Fruit fly (Drosophila melanogaster) whole organism, prepupa: ENCODE results near the gene CG31638.

Experiments used
- Blimp-1 ChIP-seq: fragments of 200-800 bp; sonication (Bioruptor generic); optimal IDR thresholded peaks from 3 replicates; lab custom pipeline; 2017; ENCODE audit warnings: missing biosample characterization, missing genetic modification characterization, mild to moderate bottlenecking, moderate library complexity, missing genetic modification reagents
- CG10669 ChIP-seq: fragments of 200-800 bp; sonication (Bioruptor generic); optimal IDR thresholded peaks from 3 replicates; lab custom pipeline; 2018; ENCODE audit warnings: missing biosample characterization, mild to moderate bottlenecking, missing genetic modification characterization, moderate library complexity
- CG11294 ChIP-seq: fragments of 200-800 bp; sonication (Bioruptor generic); IDR thresholded peaks from 2 replicates; pipeline ENCODE4 v1.3.6; 2022; ENCODE audit warnings: missing biosample characterization, missing genetic modification characterization
- CG11902 ChIP-seq: fragments of 200-800 bp; sonication (Bioruptor generic); optimal IDR thresholded peaks from 3 replicates; lab custom pipeline; 2016; ENCODE audit warnings: missing biosample characterization, missing genetic modification characterization
- CG16779 ChIP-seq: fragments of 200-800 bp; sonication (Bioruptor generic); optimal IDR thresholded peaks from 3 replicates; lab custom pipeline; 2017; ENCODE audit warnings: missing biosample characterization, mild to moderate bottlenecking, missing genetic modification characterization
- CG3032 ChIP-seq: fragments of 200-800 bp; optimal IDR thresholded peaks from 2 replicates; lab custom pipeline; 2019; ENCODE audit warnings: missing biosample characterization, mild to moderate bottlenecking, missing genetic modification characterization, moderate library complexity
- CG32006 ChIP-seq: fragments of 200-800 bp; sonication (Bioruptor generic); optimal IDR thresholded peaks from 3 replicates; lab custom pipeline; 2017; ENCODE audit warnings: missing biosample characterization, mild to moderate bottlenecking, missing genetic modification characterization
- CG34406 ChIP-seq: fragments of 200-800 bp; sonication (Bioruptor generic); optimal IDR thresholded peaks from 3 replicates; lab custom pipeline; 2016; ENCODE audit warnings: missing biosample characterization, missing genetic modification characterization
- CG3919 ChIP-seq: fragments of 200-800 bp; sonication (Bioruptor generic); optimal IDR thresholded peaks from 3 replicates; lab custom pipeline; 2016; ENCODE audit warnings: missing biosample characterization, missing genetic modification characterization
- CG4318 ChIP-seq: fragments of 200-800 bp; sonication (Bioruptor generic); optimal IDR thresholded peaks from 3 replicates; lab custom pipeline; 2017; ENCODE audit warnings: missing biosample characterization, mild to moderate bottlenecking, missing genetic modification characterization
- CG6163 ChIP-seq: fragments of 200-800 bp; sonication (Bioruptor generic); IDR thresholded peaks from 3 replicates; pipeline ENCODE4 v1.3.6; 2022; ENCODE audit warnings: missing biosample characterization, missing genetic modification characterization
- CG6792 ChIP-seq: fragments of 200-800 bp; sonication (Bioruptor generic); optimal IDR thresholded peaks from 3 replicates; lab custom pipeline; 2016; ENCODE audit warnings: missing biosample characterization, missing genetic modification characterization
- CG6808 ChIP-seq: fragments of 200-800 bp; sonication (Bioruptor generic); optimal IDR thresholded peaks from 3 replicates; lab custom pipeline; 2017; ENCODE audit warnings: missing biosample characterization, missing genetic modification characterization, mild to moderate bottlenecking, moderate library complexity, missing genetic modification reagents
- CG6854 ChIP-seq: fragments of 200-800 bp; sonication (Bioruptor generic); optimal IDR thresholded peaks from 2 replicates; lab custom pipeline; 2017; ENCODE audit warnings: missing biosample characterization, mild to moderate bottlenecking, missing genetic modification characterization
- CG7368 ChIP-seq: fragments of 200-800 bp; sonication (Bioruptor generic); optimal IDR thresholded peaks from 3 replicates; lab custom pipeline; 2016; ENCODE audit warnings: missing biosample characterization, missing genetic modification characterization
- CG8119 ChIP-seq: fragments of 200-800 bp; sonication (Bioruptor generic); IDR thresholded peaks from 3 replicates; pipeline ENCODE4 v1.3.6; 2022; ENCODE audit warnings: missing biosample characterization, missing genetic modification characterization
- CG8319 ChIP-seq: fragments of 200-800 bp; sonication (Bioruptor generic); optimal IDR thresholded peaks from 3 replicates; lab custom pipeline; 2016; ENCODE audit warnings: missing biosample characterization, missing genetic modification characterization
- CG8632 ChIP-seq: fragments of 200-800 bp; sonication (Bioruptor generic); optimal IDR thresholded peaks from 3 replicates; lab custom pipeline; 2016; ENCODE audit warnings: missing biosample characterization, missing genetic modification characterization
- CG9139 ChIP-seq: fragments of 200-800 bp; sonication (Bioruptor generic); optimal IDR thresholded peaks from 3 replicates; lab custom pipeline; 2017; ENCODE audit warnings: missing biosample characterization, mild to moderate bottlenecking, missing genetic modification characterization
- Eip75B ChIP-seq: fragments of 200-800 bp; sonication (Bioruptor generic); optimal IDR thresholded peaks from 3 replicates; lab custom pipeline; 2016; ENCODE audit warnings: missing biosample characterization, missing genetic modification characterization
- Eip78C ChIP-seq: fragments of 200-800 bp; sonication (Bioruptor generic); peaks from one replicate; lab custom pipeline; 2016; ENCODE audit warnings: missing biosample characterization, missing genetic modification characterization
- Eip93F ChIP-seq: fragments of 200-800 bp; sonication (Bioruptor generic); optimal IDR thresholded peaks from 2 replicates; lab custom pipeline; 2016; ENCODE audit warnings: missing biosample characterization, mild to moderate bottlenecking, missing genetic modification characterization
- Ets21C ChIP-seq: fragments of 200-800 bp; sonication (Bioruptor generic); optimal IDR thresholded peaks from 3 replicates; lab custom pipeline; 2016; ENCODE audit warnings: missing biosample characterization, missing genetic modification characterization
- Ets96B ChIP-seq: fragments of 200-800 bp; optimal IDR thresholded peaks from 2 replicates; lab custom pipeline; 2019; ENCODE audit warnings: missing biosample characterization, mild to moderate bottlenecking, missing genetic modification characterization, moderate library complexity
- Gug ChIP-seq: fragments of 200-800 bp; sonication (Bioruptor generic); IDR thresholded peaks from 2 replicates; pipeline ENCODE4 v1.3.6; 2022; ENCODE audit warnings: missing biosample characterization, missing genetic modification characterization
- Hr39 ChIP-seq: fragments of 200-800 bp; sonication (Bioruptor generic); optimal IDR thresholded peaks from 2 replicates; lab custom pipeline; 2016; ENCODE audit warnings: missing biosample characterization, missing genetic modification characterization
- Hr4 ChIP-seq: fragments of 200-800 bp; sonication (Bioruptor generic); optimal IDR thresholded peaks from 3 replicates; lab custom pipeline; 2016; ENCODE audit warnings: missing biosample characterization, missing genetic modification characterization
- Lpt ChIP-seq: fragments of 200-800 bp; sonication (Bioruptor generic); optimal IDR thresholded peaks from 3 replicates; lab custom pipeline; 2016; ENCODE audit warnings: missing biosample characterization, missing genetic modification characterization
- Met ChIP-seq: fragments of 200-800 bp; sonication (Bioruptor generic); optimal IDR thresholded peaks from 3 replicates; lab custom pipeline; 2016; ENCODE audit warnings: missing biosample characterization, missing genetic modification characterization
- OdsH ChIP-seq: fragments of 200-800 bp; sonication (Bioruptor generic); optimal IDR thresholded peaks from 3 replicates; lab custom pipeline; 2016; ENCODE audit warnings: missing biosample characterization, missing genetic modification characterization
- Smox ChIP-seq: fragments of 200-800 bp; sonication (Bioruptor generic); optimal IDR thresholded peaks from 3 replicates; lab custom pipeline; 2016; ENCODE audit warnings: missing biosample characterization, missing genetic modification characterization
- Sox102F ChIP-seq: fragments of 200-800 bp; sonication (Bioruptor generic); optimal IDR thresholded peaks from 2 replicates; lab custom pipeline; 2016; ENCODE audit warnings: missing biosample characterization, mild to moderate bottlenecking, missing genetic modification characterization
- Sox14 ChIP-seq: fragments of 200-800 bp; sonication (Bioruptor generic); optimal IDR thresholded peaks from 3 replicates; lab custom pipeline; 2016; ENCODE audit warnings: missing biosample characterization, missing genetic modification characterization
- Sox15 ChIP-seq: fragments of 200-800 bp; sonication (Bioruptor generic); optimal IDR thresholded peaks from 3 replicates; lab custom pipeline; 2016; ENCODE audit warnings: missing biosample characterization, missing genetic modification characterization
- acj6 ChIP-seq: fragments of 200-800 bp; sonication (Bioruptor generic); optimal IDR thresholded peaks from 3 replicates; lab custom pipeline; 2016; ENCODE audit warnings: missing biosample characterization, missing genetic modification characterization
- cyc ChIP-seq: fragments of 200-800 bp; sonication (Bioruptor generic); optimal IDR thresholded peaks from 3 replicates; lab custom pipeline; 2016; ENCODE audit warnings: missing biosample characterization, missing genetic modification characterization
- dsx ChIP-seq: fragments of 200-800 bp; optimal IDR thresholded peaks from 3 replicates; lab custom pipeline; 2019; ENCODE audit warnings: missing biosample characterization, mild to moderate bottlenecking, missing genetic modification characterization, moderate library complexity; ENCODE audit not compliant: poor library complexity, severe bottlenecking
- eg ChIP-seq: fragments of 200-800 bp; sonication (Bioruptor generic); IDR thresholded peaks from 3 replicates; pipeline ENCODE4 v1.3.6; 2022; ENCODE audit warnings: missing biosample characterization, missing genetic modification characterization
- esn ChIP-seq: fragments of 200-800 bp; sonication (Bioruptor generic); optimal IDR thresholded peaks from 2 replicates; lab custom pipeline; 2016; ENCODE audit warnings: missing biosample characterization, mild to moderate bottlenecking, missing genetic modification characterization, moderate library complexity
- fd59A ChIP-seq: fragments of 200-800 bp; sonication (Bioruptor generic); optimal IDR thresholded peaks from 2 replicates; lab custom pipeline; 2017; ENCODE audit warnings: missing biosample characterization, mild to moderate bottlenecking, missing genetic modification characterization, missing genetic modification reagents
- fd85E ChIP-seq: fragments of 200-800 bp; sonication (Bioruptor generic); optimal IDR thresholded peaks from 3 replicates; lab custom pipeline; 2016; ENCODE audit warnings: missing biosample characterization, missing genetic modification characterization
- fkh ChIP-seq: fragments of 200-800 bp; sonication (Bioruptor generic); optimal IDR thresholded peaks from 3 replicates; lab custom pipeline; 2017; ENCODE audit warnings: missing biosample characterization, mild to moderate bottlenecking, missing genetic modification characterization, moderate library complexity
- lz ChIP-seq: fragments of 200-800 bp; sonication (Bioruptor generic); optimal IDR thresholded peaks from 3 replicates; lab custom pipeline; 2016; ENCODE audit warnings: missing biosample characterization, missing genetic modification characterization
- net ChIP-seq: fragments of 200-800 bp; sonication (Bioruptor generic); optimal IDR thresholded peaks from 3 replicates; lab custom pipeline; 2016; ENCODE audit warnings: missing biosample characterization, missing genetic modification characterization
- salr ChIP-seq, 2 experiments: fragments of 200-800 bp; sonication (Bioruptor generic); optimal IDR thresholded peaks; 3 replicates each; lab custom pipeline; 2016 to 2018; ENCODE audit warnings: missing biosample characterization in 2 of 2, missing genetic modification characterization in 2 of 2, mild to moderate bottlenecking in 1 of 2
- svp ChIP-seq: fragments of 200-800 bp; sonication (Bioruptor generic); peaks from one replicate; lab custom pipeline; 2016; ENCODE audit warnings: missing biosample characterization, missing genetic modification characterization
- topi ChIP-seq: fragments of 200-800 bp; sonication (Bioruptor generic); optimal IDR thresholded peaks from 3 replicates; lab custom pipeline; 2016; ENCODE audit warnings: missing biosample characterization, missing genetic modification characterization
- vri ChIP-seq: fragments of 200-800 bp; sonication (Bioruptor generic); optimal IDR thresholded peaks from 3 replicates; lab custom pipeline; 2016; ENCODE audit warnings: missing biosample characterization, mild to moderate bottlenecking, missing genetic modification characterization

CG31638 gene

DNA sequence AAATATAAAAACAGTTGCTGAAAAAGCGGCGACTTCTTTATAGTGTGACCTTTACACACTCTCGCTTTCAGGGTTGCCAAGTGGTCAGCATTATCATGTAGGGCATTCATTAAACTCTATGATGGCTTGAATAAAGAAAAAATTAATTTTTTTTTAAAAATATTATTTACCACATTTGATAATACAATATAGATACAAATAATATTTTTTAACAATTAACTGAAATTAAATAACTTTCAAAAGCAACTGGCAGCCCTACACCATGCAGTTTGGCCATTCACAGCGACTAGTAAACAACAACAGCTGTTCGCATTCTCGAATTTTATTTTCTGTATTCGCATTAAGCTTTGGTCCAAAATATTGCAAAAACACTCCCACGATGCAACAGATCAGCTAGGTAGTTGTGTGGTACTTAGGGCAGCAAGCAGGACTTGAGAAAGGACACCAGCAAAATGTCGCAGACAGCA, at the start of gene CG31638, which contains the start of gene Phf5a (continued):
- peak; percentile 42 for TF ChIP-seq Ets96B (tag; lab: Kevin White, UChicago)
- TF ChIP-seq vri (GFP tag; lab: Kevin White, UChicago), result no peak
- TF ChIP-seq CG8319, result peak; percentile 89
- TF ChIP-seq CG4318 (GFP tag; lab: Kevin White, UChicago), result no peak
- no peak for TF ChIP-seq Eip75B (GFP tag; lab: Kevin White, UChicago)
- TF ChIP-seq CG6808 (GFP tag; lab: Kevin White, UChicago), result peak; percentile 81
- peak; percentile 48 for TF ChIP-seq fd59A (GFP tag; lab: Kevin White, UChicago)

DNA sequence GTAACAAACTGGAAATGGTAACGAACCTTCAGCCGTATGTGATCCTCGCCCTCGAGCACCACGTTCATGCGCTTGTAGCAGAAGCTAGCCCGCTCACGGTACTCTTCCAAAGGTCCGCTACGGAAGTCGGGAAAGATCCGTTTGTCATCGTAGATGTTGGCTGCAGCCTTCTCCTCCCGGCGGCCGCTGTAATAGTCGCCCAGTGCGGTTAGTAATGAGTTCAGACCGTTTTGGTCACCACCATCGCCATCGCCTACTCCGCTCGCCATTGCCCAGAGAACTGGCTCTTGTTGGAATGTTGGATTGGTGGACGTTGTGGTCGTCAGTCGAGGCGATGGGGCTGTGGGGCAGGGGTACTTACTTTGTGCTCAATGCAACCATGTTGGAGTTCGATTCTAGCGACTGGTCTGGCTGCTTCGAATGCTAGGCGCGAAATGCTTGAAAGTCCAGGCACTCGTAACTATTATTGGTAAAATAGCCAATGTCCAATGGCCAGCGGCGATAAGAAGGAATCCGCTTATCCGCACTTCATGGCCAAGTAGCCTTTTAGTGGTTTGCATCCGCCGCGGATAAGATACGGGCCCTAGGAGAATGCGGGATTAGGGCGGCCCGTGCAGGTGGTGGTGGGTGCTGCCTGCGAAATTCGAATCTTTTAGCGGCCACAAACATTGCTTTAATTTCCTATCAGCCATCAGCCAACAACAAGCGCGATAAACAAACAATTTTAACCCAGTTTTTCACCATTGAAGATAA, 43.1 kb upstream of the CG31638 start:
- no peak for TF ChIP-seq Eip93F (GFP tag; lab: Kevin White, UChicago)
- no peak for TF ChIP-seq Met (GFP tag; lab: Kevin White, UChicago)
- no peak for TF ChIP-seq lz
- peak; percentile 33 for TF ChIP-seq CG6854 (GFP tag; lab: Kevin White, UChicago)
- no peak for TF ChIP-seq CG8119 (GFP tag; lab: Robert Waterston, UW)
- TF ChIP-seq Eip78C (GFP tag; lab: Kevin White, UChicago), result peak; percentile 56
- no peak for TF ChIP-seq Eip75B (GFP tag; lab: Kevin White, UChicago)
- no peak for TF ChIP-seq cyc (GFP tag; lab: Kevin White, UChicago)
- no peak for TF ChIP-seq fd85E (GFP tag; lab: Kevin White, UChicago)
- TF ChIP-seq CG9139, result peak; percentile 22
- TF ChIP-seq esn, result peak; percentile 15
- no peak for TF ChIP-seq CG3919 (GFP tag; lab: Kevin White, UChicago)
- TF ChIP-seq net (GFP tag; lab: Kevin White, UChicago), result peak; percentile 28
- TF ChIP-seq CG6792, result no peak
- no peak for TF ChIP-seq CG8632
- TF ChIP-seq topi (GFP tag; lab: Kevin White, UChicago), result no peak
- no peak for TF ChIP-seq CG7368 (GFP tag; lab: Kevin White, UChicago)
- no peak for TF ChIP-seq Blimp-1 (GFP tag; lab: Kevin White, UChicago)
- no peak for TF ChIP-seq CG11294
- no peak for TF ChIP-seq Sox14 (GFP tag; lab: Kevin White, UChicago)
- TF ChIP-seq Sox102F (GFP tag; lab: Kevin White, UChicago), result no peak
- TF ChIP-seq CG3032 (tag; lab: Kevin White, UChicago), result no peak
- no peak for TF ChIP-seq CG4318 (GFP tag; lab: Kevin White, UChicago)
- no peak for TF ChIP-seq Sox15
- peak; percentile 20 for TF ChIP-seq Lpt
- no peak for TF ChIP-seq salr (GFP tag; optimal IDR thresholded peaks at IDR 0.05; lab: Kevin White, UChicago)
- peak; percentile 96 for TF ChIP-seq svp (GFP tag; lab: Kevin White, UChicago)
- no peak for TF ChIP-seq Hr4 (GFP tag; lab: Kevin White, UChicago)
- no peak for TF ChIP-seq fd59A (GFP tag; lab: Kevin White, UChicago)
- peak; percentile 61 for TF ChIP-seq dsx
- TF ChIP-seq CG8319, result no peak
- TF ChIP-seq CG6163 (GFP tag; lab: Robert Waterston, UW), result peak; percentile 55; the same call in 1 of the 3 replicates
- TF ChIP-seq CG10669 (GFP tag; lab: Kevin White, UChicago), result no peak
- no peak for TF ChIP-seq CG11902 (GFP tag; lab: Kevin White, UChicago)
- TF ChIP-seq eg, result no peak; the same call in 2 of the 3 replicates
- TF ChIP-seq Ets96B (tag; lab: Kevin White, UChicago), result no peak
- no peak for TF ChIP-seq Hr39 (GFP tag; lab: Kevin White, UChicago)
- TF ChIP-seq Ets21C (GFP tag; lab: Kevin White, UChicago), result no peak
- no peak for TF ChIP-seq CG32006 (GFP tag; lab: Kevin White, UChicago)
- no peak for TF ChIP-seq Gug (GFP tag; lab: Robert Waterston, UW)
- peak; percentile 65 for TF ChIP-seq fkh (GFP tag; lab: Kevin White, UChicago)
- TF ChIP-seq CG16779, result peak; percentile 46
- TF ChIP-seq acj6 (GFP tag; lab: Kevin White, UChicago), result no peak
- TF ChIP-seq CG34406 (GFP tag; lab: Kevin White, UChicago), result no peak
- no peak for TF ChIP-seq Smox (GFP tag; lab: Kevin White, UChicago)
- no peak for TF ChIP-seq OdsH
